Fruit fly (Drosophila melanogaster) whole organism, embryonic: Measurements from ENCODE around the gene scpr-C.

Source experiments
- Ada2b ChIP-seq: fragments of 200-800 bp; sonication (Bioruptor generic); IDR thresholded peaks from 2 replicates; pipeline ENCODE4 v1.3.6; 2022; ENCODE audit warnings: missing biosample characterization, missing genetic modification characterization
- BEAF-32 ChIP-seq: fragments of 200-800 bp; sonication (Bioruptor generic); optimal IDR thresholded peaks from 3 replicates; lab custom pipeline; 2017; ENCODE audit warnings: missing biosample characterization, missing genetic modification characterization, mild to moderate bottlenecking, moderate library complexity, missing genetic modification reagents
- Bgb ChIP-seq: fragments of 200-800 bp; sonication (Bioruptor generic); IDR thresholded peaks from 2 replicates; pipeline ENCODE4 v1.3.6; 2022; ENCODE audit warnings: missing biosample characterization, missing genetic modification characterization; ENCODE audit not compliant: partially characterized antibody
- CG10147 ChIP-seq: fragments of 200-800 bp; sonication (Bioruptor generic); optimal IDR thresholded peaks from 2 replicates; lab custom pipeline; 2019; ENCODE audit warnings: missing biosample characterization, mild to moderate bottlenecking, missing genetic modification characterization, moderate library complexity
- CG10462 ChIP-seq: fragments of 200-800 bp; sonication (Bioruptor generic); optimal IDR thresholded peaks from 2 replicates; lab custom pipeline; 2016; ENCODE audit warnings: missing biosample characterization, missing genetic modification characterization
- CG10543 ChIP-seq: fragments of 200-800 bp; sonication (Bioruptor generic); optimal IDR thresholded peaks from 3 replicates; lab custom pipeline; 2017; ENCODE audit warnings: missing biosample characterization, mild to moderate bottlenecking, missing genetic modification characterization, moderate library complexity
- CG11398 ChIP-seq: fragments of 200-800 bp; sonication (Bioruptor generic); optimal IDR thresholded peaks from 2 replicates; lab custom pipeline; 2016; ENCODE audit warnings: missing biosample characterization, missing genetic modification characterization
- CG11695 ChIP-seq: fragments of 200-800 bp; sonication (Bioruptor generic); IDR thresholded peaks from 3 replicates; pipeline ENCODE4 v1.3.6; 2022; ENCODE audit warnings: missing biosample characterization, missing genetic modification characterization
- CG13123 ChIP-seq: fragments of 200-800 bp; sonication (Bioruptor generic); optimal IDR thresholded peaks from 2 replicates; lab custom pipeline; 2016; ENCODE audit warnings: missing biosample characterization, missing genetic modification characterization
- CG13624 ChIP-seq: fragments of 200-800 bp; sonication (Bioruptor generic); optimal IDR thresholded peaks from 2 replicates; lab custom pipeline; 2016; ENCODE audit warnings: missing biosample characterization, missing genetic modification characterization
- CG16779 ChIP-seq: fragments of 200-800 bp; sonication (Bioruptor generic); IDR thresholded peaks from 2 replicates; pipeline ENCODE4 v1.3.6; 2022; ENCODE audit warnings: missing biosample characterization, missing genetic modification characterization
- CG16815 ChIP-seq: fragments of 200-800 bp; sonication (Bioruptor generic); optimal IDR thresholded peaks from 3 replicates; lab custom pipeline; 2017; ENCODE audit warnings: missing biosample characterization, mild to moderate bottlenecking, missing genetic modification characterization
- CG18262 ChIP-seq: fragments of 200-800 bp; optimal IDR thresholded peaks from 3 replicates; lab custom pipeline; 2019; ENCODE audit warnings: missing biosample characterization, mild to moderate bottlenecking, missing genetic modification characterization, moderate library complexity
- CG18619 ChIP-seq: fragments of 200-800 bp; sonication (Bioruptor generic); optimal IDR thresholded peaks from 3 replicates; lab custom pipeline; 2017; ENCODE audit warnings: missing biosample characterization, mild to moderate bottlenecking, missing genetic modification characterization
- CG2199 ChIP-seq: fragments of 200-800 bp; sonication (Bioruptor generic); IDR thresholded peaks from 3 replicates; pipeline ENCODE4 v1.3.6; 2022; ENCODE audit warnings: missing biosample characterization, missing genetic modification characterization
- CG32532 ChIP-seq: fragments of 200-800 bp; sonication (Bioruptor generic); IDR thresholded peaks from 2 replicates; pipeline ENCODE4 v1.3.6; 2022; ENCODE audit warnings: missing biosample characterization, missing genetic modification characterization
- CG32767 ChIP-seq: fragments of 200-800 bp; sonication (Bioruptor generic); IDR thresholded peaks from 2 replicates; pipeline ENCODE4 v1.3.6; 2022; ENCODE audit warnings: missing biosample characterization, missing genetic modification characterization
- CG4404 ChIP-seq: fragments of 200-800 bp; sonication (Bioruptor generic); IDR thresholded peaks from 2 replicates; pipeline ENCODE4 v1.3.6; 2022; ENCODE audit warnings: missing biosample characterization, missing genetic modification characterization
- CG4424 ChIP-seq: fragments of 200-800 bp; sonication (Bioruptor generic); optimal IDR thresholded peaks from 3 replicates; lab custom pipeline; 2016; ENCODE audit warnings: missing biosample characterization, missing genetic modification characterization
- CG4707 ChIP-seq: fragments of 200-800 bp; sonication (Bioruptor generic); optimal IDR thresholded peaks from 2 replicates; lab custom pipeline; 2018; ENCODE audit warnings: missing biosample characterization, mild to moderate bottlenecking, missing genetic modification characterization, moderate library complexity
- CG4730 ChIP-seq: fragments of 200-800 bp; sonication (Bioruptor generic); IDR thresholded peaks from 2 replicates; pipeline ENCODE4 v1.3.6; 2022; ENCODE audit warnings: missing biosample characterization, missing genetic modification characterization
- CG9215 ChIP-seq: fragments of 200-800 bp; sonication (Bioruptor generic); IDR thresholded peaks from 2 replicates; pipeline ENCODE4 v1.3.6; 2022; ENCODE audit warnings: missing biosample characterization, missing genetic modification characterization
- CG9797 ChIP-seq: fragments of 200-800 bp; sonication (Bioruptor generic); optimal IDR thresholded peaks from 3 replicates; lab custom pipeline; 2018; ENCODE audit warnings: missing biosample characterization, mild to moderate bottlenecking, missing genetic modification characterization
- CkIIα-i1 ChIP-seq: fragments of 200-800 bp; sonication (Bioruptor generic); IDR thresholded peaks from 2 replicates; pipeline ENCODE4 v1.3.6; 2022; ENCODE audit warnings: missing biosample characterization, missing genetic modification characterization
- HHEX ChIP-seq: fragments of 200-800 bp; sonication (Bioruptor generic); optimal IDR thresholded peaks from 3 replicates; lab custom pipeline; 2017; ENCODE audit warnings: missing biosample characterization, mild to moderate bottlenecking, missing genetic modification characterization, missing genetic modification reagents
- HLH4C ChIP-seq: fragments of 200-800 bp; sonication (Bioruptor generic); IDR thresholded peaks from 3 replicates; pipeline ENCODE4 v1.3.6; 2022; ENCODE audit warnings: missing biosample characterization, missing genetic modification characterization; ENCODE audit not compliant: partially characterized antibody
- Hand ChIP-seq: fragments of 200-800 bp; sonication (Bioruptor generic); optimal IDR thresholded peaks from 2 replicates; lab custom pipeline; 2017; ENCODE audit warnings: mild to moderate bottlenecking, missing biosample characterization, missing genetic modification reagents, missing genetic modification characterization
- Hr39 ChIP-seq: fragments of >200 bp; optimal IDR thresholded peaks from 2 replicates; lab custom pipeline; 2017
- Jarid2 ChIP-seq: fragments of 200-800 bp; sonication (Bioruptor generic); optimal IDR thresholded peaks from 3 replicates; lab custom pipeline; 2017; ENCODE audit warnings: mild to moderate bottlenecking, missing biosample characterization, missing genetic modification reagents, missing genetic modification characterization
- Max ChIP-seq: fragments of 200-800 bp; sonication (Bioruptor generic); optimal IDR thresholded peaks from 2 replicates; lab custom pipeline; 2016; ENCODE audit warnings: missing biosample characterization, mild to moderate bottlenecking, missing genetic modification characterization
- Myb ChIP-seq: fragments of 200-800 bp; sonication (Bioruptor generic); optimal IDR thresholded peaks from 2 replicates; lab custom pipeline; 2016; ENCODE audit warnings: missing biosample characterization, missing genetic modification characterization
- Nf-YB ChIP-seq: fragments of 200-800 bp; sonication (Bioruptor generic); optimal IDR thresholded peaks from 3 replicates; lab custom pipeline; 2019; ENCODE audit warnings: missing biosample characterization, mild to moderate bottlenecking, missing genetic modification characterization, moderate library complexity
- Scr ChIP-seq: fragments of 200-800 bp; sonication (Bioruptor generic); IDR thresholded peaks from 2 replicates; pipeline ENCODE4 v1.3.6; 2022; ENCODE audit warnings: missing biosample characterization, missing genetic modification characterization; ENCODE audit not compliant: partially characterized antibody
- Sin3A ChIP-seq: fragments of >200 bp; optimal IDR thresholded peaks from 2 replicates; lab custom pipeline; 2018
- Vsx1 ChIP-seq: fragments of 200-800 bp; sonication (Bioruptor generic); optimal IDR thresholded peaks from 2 replicates; lab custom pipeline; 2017; ENCODE audit warnings: missing biosample characterization, mild to moderate bottlenecking, missing genetic modification characterization, missing genetic modification reagents
- YL-1 ChIP-seq: fragments of 200-800 bp; sonication (Bioruptor generic); optimal IDR thresholded peaks from 3 replicates; lab custom pipeline; 2017; ENCODE audit warnings: missing biosample characterization, mild to moderate bottlenecking, missing genetic modification characterization
- cwo ChIP-seq: fragments of 200-800 bp; sonication (Bioruptor generic); optimal IDR thresholded peaks from 3 replicates; lab custom pipeline; 2017; ENCODE audit warnings: missing biosample characterization, missing genetic modification characterization, mild to moderate bottlenecking, moderate library complexity, missing genetic modification reagents
- danr ChIP-seq: fragments of 200-800 bp; sonication (Bioruptor generic); IDR thresholded peaks from 2 replicates; pipeline ENCODE4 v1.3.6; 2022; ENCODE audit warnings: missing biosample characterization, missing genetic modification characterization
- dmrt99B ChIP-seq: fragments of 200-800 bp; sonication (Bioruptor generic); optimal IDR thresholded peaks from 2 replicates; lab custom pipeline; 2018; ENCODE audit warnings: missing biosample characterization, mild to moderate bottlenecking, missing genetic modification characterization, moderate library complexity
- en ChIP-seq: fragments of 200-800 bp; sonication (Bioruptor generic); optimal IDR thresholded peaks from 2 replicates; lab custom pipeline; 2016; ENCODE audit warnings: missing biosample characterization, missing genetic modification characterization
- eyg ChIP-seq: fragments of 200-800 bp; sonication (Bioruptor generic); optimal IDR thresholded peaks from 3 replicates; lab custom pipeline; 2016; ENCODE audit warnings: missing biosample characterization, missing genetic modification characterization
- odd ChIP-seq: fragments of 200-800 bp; sonication (Bioruptor generic); optimal IDR thresholded peaks from 2 replicates; lab custom pipeline; 2017; ENCODE audit warnings: missing biosample characterization, mild to moderate bottlenecking, missing genetic modification characterization
- prd ChIP-seq, 3 experiments: fragments of >200 bp in 2 of 3; fragments of 200-800 bp in 1 of 3; sonication (Bioruptor generic) in 1 of 3; optimal IDR thresholded peaks in 2 of 3; IDR thresholded peaks in 1 of 3; 2 replicates in 2 of 3; 3 replicates in 1 of 3; pipeline versions ENCODE4 v1.3.6 to Lab custom; 2017 to 2022; ENCODE audit warnings: missing biosample characterization in 1 of 3, missing genetic modification characterization in 1 of 3
- sc ChIP-seq, 3 experiments: fragments of >200 bp in 2 of 3; fragments of 200-800 bp in 1 of 3; sonication (Bioruptor generic) in 1 of 3; optimal IDR thresholded peaks; 2 replicates in 2 of 3; 3 replicates in 1 of 3; lab custom pipeline; 2017; ENCODE audit warnings: mild to moderate bottlenecking in 1 of 3, missing biosample characterization in 1 of 3, missing genetic modification characterization in 1 of 3, missing genetic modification reagents in 1 of 3
- slp2 ChIP-seq: fragments of 200-800 bp; sonication (Bioruptor generic); optimal IDR thresholded peaks from 2 replicates; lab custom pipeline; 2016; ENCODE audit warnings: missing biosample characterization, missing genetic modification characterization
- ssp ChIP-seq: fragments of 200-800 bp; sonication (Bioruptor generic); IDR thresholded peaks from 2 replicates; pipeline ENCODE4 v1.3.6; 2022; ENCODE audit warnings: missing biosample characterization, missing genetic modification characterization
- sug ChIP-seq: fragments of 200-800 bp; optimal IDR thresholded peaks from 2 replicates; lab custom pipeline; 2019; ENCODE audit warnings: missing biosample characterization, mild to moderate bottlenecking, missing genetic modification characterization, moderate library complexity
- tgo ChIP-seq: fragments of 200-800 bp; sonication (Bioruptor generic); IDR thresholded peaks from 3 replicates; pipeline ENCODE4 v1.3.6; 2022; ENCODE audit warnings: missing biosample characterization, missing genetic modification characterization
- zfh1 ChIP-seq: fragments of 200-800 bp; sonication (Bioruptor generic); IDR thresholded peaks from 3 replicates; pipeline ENCODE4 v1.3.6; 2022; ENCODE audit warnings: missing biosample characterization, missing genetic modification characterization

Gene scpr-C

DNA sequence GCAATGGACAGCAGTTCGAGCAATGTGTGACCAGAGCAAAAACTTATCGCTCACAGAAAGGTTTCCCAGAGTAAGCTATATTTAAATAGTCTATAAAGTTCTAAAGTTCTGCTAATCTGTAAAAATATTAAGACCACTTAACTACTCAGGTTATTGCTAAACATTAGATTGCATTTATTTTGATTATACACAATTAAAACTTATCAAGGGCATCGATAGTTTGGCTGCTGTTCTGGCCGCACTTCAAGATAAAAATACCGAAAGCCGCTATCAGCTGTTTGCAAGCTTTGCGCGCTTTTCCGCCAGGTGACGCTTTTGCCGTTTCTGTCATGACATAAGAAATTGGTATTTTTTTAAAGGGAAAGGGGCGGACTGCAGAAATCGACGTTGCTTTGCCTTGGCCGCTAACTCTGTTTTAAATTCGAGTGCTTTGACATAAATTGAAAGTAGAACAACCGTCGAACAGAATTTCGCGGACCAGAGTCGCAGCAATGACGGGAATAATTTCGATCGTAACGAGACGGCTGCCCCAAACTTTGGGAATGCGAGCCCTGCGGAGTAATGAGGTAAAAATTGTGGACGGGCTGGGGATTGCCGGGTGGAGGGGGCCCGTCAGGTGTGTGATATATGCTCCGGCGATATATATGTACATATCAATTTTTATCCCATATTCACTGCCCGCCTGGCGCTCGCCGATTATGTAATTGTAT is 18.8 kb downstream of the scpr-C start, which contains the start of the genes CG17734 and CG5214 (continued):
- TF ChIP-seq CG10543 = no peak
- TF ChIP-seq sug (tag; lab: Kevin White, UChicago) = peak; percentile 58
- peak; percentile 76 for TF ChIP-seq CG9797 (GFP tag; lab: Kevin White, UChicago)
- no peak for TF ChIP-seq CG16815 (GFP tag; lab: Kevin White, UChicago)
- TF ChIP-seq CG2199 (GFP tag; lab: Robert Waterston, UW) = no peak
- peak; percentile 33 for TF ChIP-seq eyg (GFP tag; lab: Kevin White, UChicago)
- TF ChIP-seq YL-1 (GFP tag; lab: Kevin White, UChicago) = peak; percentile 48
- TF ChIP-seq Ada2b (GFP tag; lab: Robert Waterston, UW) = no peak
- peak; percentile 82 for TF ChIP-seq Scr (GFP tag; lab: Robert Waterston, UW)
- no peak for TF ChIP-seq ssp (GFP tag; lab: Robert Waterston, UW)
- TF ChIP-seq CG18619 (GFP tag; lab: Kevin White, UChicago) = no peak
- no peak for TF ChIP-seq CG4730
- no peak for TF ChIP-seq CG18262 (tag; lab: Kevin White, UChicago)
- no peak for TF ChIP-seq en (GFP tag; lab: Kevin White, UChicago)
- no peak; the same call in 1 of the 2 replicates for TF ChIP-seq CG32532 (GFP tag; lab: Robert Waterston, UW)
- TF ChIP-seq CG10462 (GFP tag; lab: Kevin White, UChicago) = no peak
- no peak for TF ChIP-seq slp2 (GFP tag; lab: Kevin White, UChicago)
- peak; percentile 60 for TF ChIP-seq Bgb (GFP tag; lab: Robert Waterston, UW)
- no peak for TF ChIP-seq CG9215
- no peak for TF ChIP-seq cwo (GFP tag; lab: Kevin White, UChicago)
- no peak for TF ChIP-seq tgo (GFP tag; lab: Robert Waterston, UW)
- no peak for TF ChIP-seq dmrt99B (tag; lab: Kevin White, UChicago)
- no peak for TF ChIP-seq CG10147 (GFP tag; lab: Kevin White, UChicago)
- TF ChIP-seq sc (optimal IDR thresholded peaks at IDR 0.05; lab: Kevin White, UChicago) = no peak
- TF ChIP-seq sc (GFP tag; optimal IDR thresholded peaks at IDR 0.05; lab: Kevin White, UChicago) = no peak
- no peak for TF ChIP-seq Hand (GFP tag; lab: Kevin White, UChicago)
- peak; percentile 23 for TF ChIP-seq CG13624 (GFP tag; lab: Kevin White, UChicago)
- no peak for TF ChIP-seq Hr39
- TF ChIP-seq BEAF-32 = peak; percentile 88
- peak; percentile 54 for TF ChIP-seq Myb (GFP tag; lab: Kevin White, UChicago)
- no peak for TF ChIP-seq Nf-YB
- no peak for TF ChIP-seq CG32767 (GFP tag; lab: Robert Waterston, UW)
- TF ChIP-seq Vsx1 (GFP tag; lab: Kevin White, UChicago) = no peak
- TF ChIP-seq CG4707 (GFP tag; lab: Kevin White, UChicago) = no peak
- peak; percentile 85 for TF ChIP-seq Sin3A (lab: Kevin White, UChicago)
- no peak for TF ChIP-seq zfh1 (GFP tag; lab: Robert Waterston, UW)
- TF ChIP-seq CkIIα-i1 (GFP tag; lab: Robert Waterston, UW) = no peak
- TF ChIP-seq CG4424 = peak; percentile 27
- TF ChIP-seq prd (optimal IDR thresholded peaks at IDR 0.05; lab: Kevin White, UChicago) = no peak
- no peak for TF ChIP-seq prd (GFP tag; IDR thresholded peaks at IDR 0.05; lab: Robert Waterston, UW)
- peak; percentile 13 for TF ChIP-seq CG13123 (GFP tag; lab: Kevin White, UChicago)
- no peak for TF ChIP-seq Jarid2 (GFP tag; lab: Kevin White, UChicago)
- TF ChIP-seq CG4404 (GFP tag; lab: Robert Waterston, UW) = no peak
- TF ChIP-seq Max (GFP tag; lab: Kevin White, UChicago) = no peak
- no peak for TF ChIP-seq danr (GFP tag; lab: Robert Waterston, UW)
- no peak for TF ChIP-seq CG11398
- peak; percentile 58; the same call in 2 of the 3 replicates for TF ChIP-seq HLH4C (GFP tag; lab: Robert Waterston, UW)
- no peak for TF ChIP-seq HHEX (GFP tag; lab: Kevin White, UChicago)
- TF ChIP-seq odd (GFP tag; lab: Kevin White, UChicago) = no peak
- TF ChIP-seq CG11695 (GFP tag; lab: Robert Waterston, UW) = no peak
- no peak for TF ChIP-seq CG16779 (GFP tag; lab: Robert Waterston, UW)
